Worm (Caenorhabditis elegans) whole organism, L3 larva: Measurements from ENCODE around the gene Y17D7B.3.

ENCODE experiments used
- ZK546.5 ChIP-seq: sonication (generic microtip); optimal IDR thresholded peaks from 2 replicates; lab custom pipeline; 2017; ENCODE audit warnings: missing biosample characterization, missing genetic modification characterization
- nhr-11 ChIP-seq: fragments of 150-350 bp; optimal IDR thresholded peaks from 2 replicates; lab custom pipeline; 2014; ENCODE audit warnings: missing biosample characterization, missing genetic modification characterization

- TF ChIP-seq nhr-11 (tag; lab: Kevin White, UChicago) (no peak), ZK546.5 (tag; lab: Kevin White, UChicago) (no peak)
Measured at ce11 chrV:18808621-18809020, 22.0 kb upstream of the Y17D7B.3 start, which contains the start of gene C54E10.6.
